Fruit fly (Drosophila melanogaster) whole organism, embryonic: ENCODE measurements around the gene CG31064.
A peak's percentile ranks its signal among the peaks of the same experiment; 100 is the strongest.

Experiments
- Atf3 ChIP-seq: fragments of 200-800 bp; sonication (Bioruptor generic); optimal IDR thresholded peaks from 3 replicates; lab custom pipeline; 2016; ENCODE audit warnings: missing biosample characterization, missing genetic modification characterization
- CG10209 ChIP-seq: fragments of 200-800 bp; sonication (Bioruptor generic); optimal IDR thresholded peaks from 3 replicates; lab custom pipeline; 2017; ENCODE audit warnings: missing biosample characterization, mild to moderate bottlenecking, missing genetic modification characterization, missing genetic modification reagents
- CG10979 ChIP-seq: fragments of 200-800 bp; sonication (Bioruptor generic); optimal IDR thresholded peaks from 2 replicates; lab custom pipeline; 2018; ENCODE audit warnings: missing biosample characterization, mild to moderate bottlenecking, missing genetic modification characterization, moderate library complexity
- CG11456 ChIP-seq: fragments of 200-800 bp; sonication (Bioruptor generic); IDR thresholded peaks from 3 replicates; pipeline ENCODE4 v1.3.6; 2022; ENCODE audit warnings: missing biosample characterization, missing genetic modification characterization
- CG12219 ChIP-seq: fragments of 200-800 bp; sonication (Bioruptor generic); optimal IDR thresholded peaks from 3 replicates; lab custom pipeline; 2018; ENCODE audit warnings: missing biosample characterization, mild to moderate bottlenecking, missing genetic modification characterization
- CG13624 ChIP-seq: fragments of 200-800 bp; sonication (Bioruptor generic); optimal IDR thresholded peaks from 2 replicates; lab custom pipeline; 2016; ENCODE audit warnings: missing biosample characterization, missing genetic modification characterization
- CG15479 ChIP-seq: fragments of 200-800 bp; sonication (Bioruptor generic); optimal IDR thresholded peaks from 3 replicates; lab custom pipeline; 2019; ENCODE audit warnings: missing biosample characterization, mild to moderate bottlenecking, missing genetic modification characterization, moderate library complexity
- CG15514 ChIP-seq: fragments of 200-800 bp; sonication (Bioruptor generic); optimal IDR thresholded peaks from 3 replicates; lab custom pipeline; 2017; ENCODE audit warnings: missing biosample characterization, missing genetic modification characterization, mild to moderate bottlenecking, moderate library complexity, missing genetic modification reagents
- CG17359 ChIP-seq: fragments of 200-800 bp; sonication (Bioruptor generic); optimal IDR thresholded peaks from 3 replicates; lab custom pipeline; 2018; ENCODE audit warnings: missing biosample characterization, mild to moderate bottlenecking, missing genetic modification characterization, moderate library complexity
- CG18764 ChIP-seq: fragments of 200-800 bp; sonication (Bioruptor generic); optimal IDR thresholded peaks from 3 replicates; lab custom pipeline; 2016; ENCODE audit warnings: missing biosample characterization, missing genetic modification characterization
- CG34224 ChIP-seq: fragments of 200-800 bp; sonication (Bioruptor generic); IDR thresholded peaks from 3 replicates; pipeline ENCODE4 v1.3.6; 2022; ENCODE audit warnings: missing biosample characterization, missing genetic modification characterization; ENCODE audit not compliant: partially characterized antibody
- CG43689 ChIP-seq: fragments of 200-800 bp; sonication (Bioruptor generic); IDR thresholded peaks from 2 replicates; pipeline ENCODE4 v1.3.6; 2022; ENCODE audit warnings: missing biosample characterization, missing genetic modification characterization
- CG4854 ChIP-seq: fragments of 200-800 bp; sonication (Bioruptor generic); optimal IDR thresholded peaks from 2 replicates; lab custom pipeline; 2016; ENCODE audit warnings: missing biosample characterization, missing genetic modification characterization, inconsistent platforms
- CG7745 ChIP-seq: fragments of 200-800 bp; sonication (Bioruptor generic); optimal IDR thresholded peaks from 2 replicates; lab custom pipeline; 2018; ENCODE audit warnings: missing biosample characterization, mild to moderate bottlenecking, missing genetic modification characterization, moderate library complexity
- CG9215 ChIP-seq: fragments of 200-800 bp; sonication (Bioruptor generic); IDR thresholded peaks from 2 replicates; pipeline ENCODE4 v1.3.6; 2022; ENCODE audit warnings: missing biosample characterization, missing genetic modification characterization
- CG9727 ChIP-seq: fragments of 200-800 bp; sonication (Bioruptor generic); optimal IDR thresholded peaks from 3 replicates; lab custom pipeline; 2017; ENCODE audit warnings: missing biosample characterization, mild to moderate bottlenecking, missing genetic modification characterization
- D19B ChIP-seq: fragments of 200-800 bp; sonication (Bioruptor generic); optimal IDR thresholded peaks from 2 replicates; lab custom pipeline; 2017; ENCODE audit warnings: missing biosample characterization, mild to moderate bottlenecking, missing genetic modification characterization
- Dp ChIP-seq: fragments of 200-800 bp; sonication (Bioruptor generic); optimal IDR thresholded peaks from 2 replicates; lab custom pipeline; 2018; ENCODE audit warnings: missing biosample characterization, mild to moderate bottlenecking, missing genetic modification characterization, moderate library complexity
- Drgx ChIP-seq: fragments of 200-800 bp; sonication (Bioruptor generic); IDR thresholded peaks from 2 replicates; pipeline ENCODE4 v1.3.6; 2022; ENCODE audit warnings: missing biosample characterization, missing genetic modification characterization
- Elba2 ChIP-seq: fragments of 200-800 bp; sonication (Bioruptor generic); optimal IDR thresholded peaks from 3 replicates; lab custom pipeline; 2016; ENCODE audit warnings: missing biosample characterization, missing genetic modification characterization
- Fer1 ChIP-seq: fragments of 200-800 bp; sonication (Bioruptor generic); optimal IDR thresholded peaks from 2 replicates; lab custom pipeline; 2017; ENCODE audit warnings: missing biosample characterization, mild to moderate bottlenecking, missing genetic modification characterization
- Jarid2 ChIP-seq: fragments of 200-800 bp; sonication (Bioruptor generic); optimal IDR thresholded peaks from 3 replicates; lab custom pipeline; 2017; ENCODE audit warnings: mild to moderate bottlenecking, missing biosample characterization, missing genetic modification reagents, missing genetic modification characterization
- Kr ChIP-seq: fragments of 200-800 bp; sonication (Bioruptor generic); optimal IDR thresholded peaks from 2 replicates; lab custom pipeline; 2017; ENCODE audit warnings: missing biosample characterization, mild to moderate bottlenecking, missing genetic modification characterization
- MBD-R2 ChIP-seq: fragments of 200-800 bp; sonication (Bioruptor generic); IDR thresholded peaks from 2 replicates; pipeline ENCODE4 v1.3.6; 2022; ENCODE audit warnings: missing biosample characterization, missing genetic modification characterization
- Max ChIP-seq: fragments of 200-800 bp; sonication (Bioruptor generic); optimal IDR thresholded peaks from 2 replicates; lab custom pipeline; 2016; ENCODE audit warnings: missing biosample characterization, mild to moderate bottlenecking, missing genetic modification characterization
- Meics ChIP-seq: fragments of 200-800 bp; sonication (Bioruptor generic); optimal IDR thresholded peaks from 2 replicates; lab custom pipeline; 2017; ENCODE audit warnings: missing biosample characterization, mild to moderate bottlenecking, missing genetic modification characterization
- NK7.1 ChIP-seq: fragments of 200-800 bp; sonication (Bioruptor generic); optimal IDR thresholded peaks from 3 replicates; lab custom pipeline; 2016; ENCODE audit warnings: missing biosample characterization, missing genetic modification characterization
- NfI ChIP-seq: fragments of 200-800 bp; sonication (Bioruptor generic); optimal IDR thresholded peaks from 3 replicates; lab custom pipeline; 2018; ENCODE audit warnings: missing biosample characterization, mild to moderate bottlenecking, missing genetic modification characterization, moderate library complexity
- Opbp ChIP-seq: fragments of 200-800 bp; sonication (Bioruptor generic); IDR thresholded peaks from 3 replicates; pipeline ENCODE4 v1.3.6; 2022; ENCODE audit warnings: missing biosample characterization, missing genetic modification characterization; ENCODE audit not compliant: partially characterized antibody
- Ravus ChIP-seq: fragments of 200-800 bp; sonication (Bioruptor generic); IDR thresholded peaks from 2 replicates; pipeline ENCODE4 v1.3.6; 2022; ENCODE audit warnings: missing biosample characterization, missing genetic modification characterization
- Rx ChIP-seq: fragments of 200-800 bp; sonication (Bioruptor generic); IDR thresholded peaks from 2 replicates; pipeline ENCODE4 v1.3.6; 2022; ENCODE audit warnings: missing biosample characterization, missing genetic modification characterization
- Six4 ChIP-seq: fragments of 200-800 bp; sonication (Bioruptor generic); optimal IDR thresholded peaks from 2 replicates; lab custom pipeline; 2016; ENCODE audit warnings: missing biosample characterization, missing genetic modification characterization
- Taf1 ChIP-seq: fragments of 200-800 bp; sonication (Bioruptor generic); IDR thresholded peaks from 2 replicates; pipeline ENCODE4 v1.3.6; 2022; ENCODE audit warnings: missing biosample characterization, missing genetic modification characterization
- Vsx1 ChIP-seq: fragments of 200-800 bp; sonication (Bioruptor generic); optimal IDR thresholded peaks from 2 replicates; lab custom pipeline; 2017; ENCODE audit warnings: missing biosample characterization, mild to moderate bottlenecking, missing genetic modification characterization, missing genetic modification reagents
- YL-1 ChIP-seq: fragments of 200-800 bp; sonication (Bioruptor generic); optimal IDR thresholded peaks from 3 replicates; lab custom pipeline; 2017; ENCODE audit warnings: missing biosample characterization, mild to moderate bottlenecking, missing genetic modification characterization
- ac ChIP-seq: fragments of 200-800 bp; sonication (Bioruptor generic); optimal IDR thresholded peaks from 3 replicates; lab custom pipeline; 2017; ENCODE audit warnings: missing biosample characterization, mild to moderate bottlenecking, missing genetic modification characterization
- crol ChIP-seq: fragments of 200-800 bp; sonication (Bioruptor generic); IDR thresholded peaks from 2 replicates; pipeline ENCODE4 v1.3.6; 2022; ENCODE audit warnings: missing biosample characterization, missing genetic modification characterization
- crp ChIP-seq, 2 experiments: fragments of 200-800 bp; sonication (Bioruptor generic); optimal IDR thresholded peaks; 2 replicates in 1 of 2; 3 replicates in 1 of 2; lab custom pipeline; 2017; ENCODE audit warnings: missing biosample characterization in 2 of 2, missing genetic modification characterization in 2 of 2, mild to moderate bottlenecking in 1 of 2, moderate library complexity in 1 of 2
- dan ChIP-seq: fragments of 200-800 bp; sonication (Bioruptor generic); IDR thresholded peaks from 2 replicates; pipeline ENCODE4 v1.3.6; 2022; ENCODE audit warnings: missing biosample characterization, missing genetic modification characterization
- dimm ChIP-seq: fragments of 200-800 bp; sonication (Bioruptor generic); IDR thresholded peaks from 2 replicates; pipeline ENCODE4 v1.3.6; 2022; ENCODE audit warnings: missing biosample characterization, missing genetic modification characterization
- emc ChIP-seq: fragments of 200-800 bp; sonication (Bioruptor generic); optimal IDR thresholded peaks from 2 replicates; lab custom pipeline; 2016; ENCODE audit warnings: missing biosample characterization, missing genetic modification characterization
- fd102C ChIP-seq: fragments of 200-800 bp; sonication (Bioruptor generic); optimal IDR thresholded peaks from 2 replicates; lab custom pipeline; 2018; ENCODE audit warnings: missing biosample characterization, mild to moderate bottlenecking, missing genetic modification characterization, moderate library complexity
- fd96Cb ChIP-seq: fragments of 200-800 bp; sonication (Bioruptor generic); optimal IDR thresholded peaks from 2 replicates; lab custom pipeline; 2018; ENCODE audit warnings: missing biosample characterization, mild to moderate bottlenecking, missing genetic modification characterization, moderate library complexity
- jigr1 ChIP-seq: fragments of 200-800 bp; sonication (Bioruptor generic); IDR thresholded peaks from 3 replicates; pipeline ENCODE4 v1.3.6; 2022; ENCODE audit warnings: missing biosample characterization, missing genetic modification characterization
- ken ChIP-seq: fragments of 200-800 bp; sonication (Bioruptor generic); IDR thresholded peaks from 3 replicates; pipeline ENCODE4 v1.3.6; 2022; ENCODE audit warnings: missing biosample characterization, missing genetic modification characterization
- pan ChIP-seq, 4 experiments: fragments of >200 bp in 3 of 4; fragments of 200-800 bp in 1 of 4; sonication (Bioruptor generic) in 1 of 4; optimal IDR thresholded peaks in 3 of 4; IDR thresholded peaks in 1 of 4; 2 replicates each; pipeline versions ENCODE4 v1.3.6 to Lab custom; 2017 to 2022; ENCODE audit warnings: missing biosample characterization in 2 of 4, missing genetic modification characterization in 2 of 4, mixed read lengths in 1 of 4
- pum ChIP-seq: fragments of 200-800 bp; sonication (Bioruptor generic); optimal IDR thresholded peaks from 2 replicates; lab custom pipeline; 2016; ENCODE audit warnings: missing biosample characterization, missing genetic modification characterization
- sens-2 ChIP-seq: fragments of 200-800 bp; sonication (Bioruptor generic); IDR thresholded peaks from 2 replicates; pipeline ENCODE4 v1.3.6; 2022; ENCODE audit warnings: missing biosample characterization, missing genetic modification characterization
- seq ChIP-seq: fragments of 200-800 bp; sonication (Bioruptor generic); IDR thresholded peaks from 2 replicates; pipeline ENCODE4 v1.3.6; 2022; ENCODE audit warnings: missing biosample characterization, missing genetic modification characterization
- slp2 ChIP-seq: fragments of 200-800 bp; sonication (Bioruptor generic); optimal IDR thresholded peaks from 2 replicates; lab custom pipeline; 2016; ENCODE audit warnings: missing biosample characterization, missing genetic modification characterization

CG31064 gene

dm6 chr3R:27282286-27282685, 43.4 kb upstream of the CG31064 start, which contains the start of gene mrt (continued):
- TF ChIP-seq NfI (GFP tag; lab: Kevin White, UChicago) (peak; percentile 55), CG10979 (peak; percentile 23), Dp (GFP tag; lab: Kevin White, UChicago) (no peak), seq (0 out of 2 replicates have a peak, but pooled peaks have one; percentile 33), fd96Cb (tag; lab: Kevin White, UChicago) (peak; percentile 38), Fer1 (GFP tag; lab: Kevin White, UChicago) (peak; percentile 46), NK7.1 (GFP tag; lab: Kevin White, UChicago) (no peak), Vsx1 (GFP tag; lab: Kevin White, UChicago) (no peak), dan (no peak), Kr (GFP tag; lab: Kevin White, UChicago) (no peak), CG12219 (GFP tag; lab: Kevin White, UChicago) (no peak), CG7745 (tag; lab: Kevin White, UChicago) (no peak), CG11456 (GFP tag; lab: Robert Waterston, UW) (0 out of 3 replicates have a peak, but pooled peaks have one; percentile 50), MBD-R2 (GFP tag; lab: Robert Waterston, UW) (peak; percentile 28; the same call in 1 of the 2 replicates), Atf3 (no peak), CG4854 (GFP tag; lab: Kevin White, UChicago) (no peak), Ravus (GFP tag; lab: Robert Waterston, UW) (no peak), Six4 (GFP tag; lab: Kevin White, UChicago) (peak; percentile 36), pan (optimal IDR thresholded peaks at IDR 0.05; lab: Kevin White, UChicago) (no peak), pan (GFP tag; optimal IDR thresholded peaks at IDR 0.05 in 1 of 2, IDR thresholded peaks at IDR 0.05 in 1 of 2) (peak in 1 of 2 experiments; percentile 28), emc (no peak), CG34224 (GFP tag; lab: Robert Waterston, UW) (no peak), dimm (GFP tag; lab: Robert Waterston, UW) (no peak), pum (peak; percentile 54), CG43689 (GFP tag; lab: Robert Waterston, UW) (0 out of 2 replicates have a peak, but pooled peaks have one; percentile 9), CG9727 (peak; percentile 52), CG18764 (GFP tag; lab: Kevin White, UChicago) (no peak), Jarid2 (GFP tag; lab: Kevin White, UChicago) (no peak), CG10209 (GFP tag; lab: Kevin White, UChicago) (peak; percentile 18), CG9215 (GFP tag; lab: Robert Waterston, UW) (peak; percentile 40; the same call in 1 of the 2 replicates), jigr1 (GFP tag; lab: Robert Waterston, UW) (no peak), CG17359 (tag; lab: Kevin White, UChicago) (peak; percentile 51), crp (GFP tag; optimal IDR thresholded peaks at IDR 0.05; lab: Kevin White, UChicago) (no peak), D19B (peak; percentile 60), ken (GFP tag; lab: Robert Waterston, UW) (no peak), fd102C (GFP tag; lab: Kevin White, UChicago) (no peak), sens-2 (GFP tag; lab: Robert Waterston, UW) (no peak), Drgx (GFP tag; lab: Robert Waterston, UW) (peak; percentile 56; the same call in 1 of the 2 replicates), Taf1 (GFP tag; lab: Robert Waterston, UW) (no peak), Elba2 (GFP tag; lab: Kevin White, UChicago) (no peak), YL-1 (GFP tag; lab: Kevin White, UChicago) (no peak), CG15514 (GFP tag; lab: Kevin White, UChicago) (peak; percentile 49), CG13624 (GFP tag; lab: Kevin White, UChicago) (peak; percentile 52), Rx (no peak), Meics (GFP tag; lab: Kevin White, UChicago) (peak; percentile 79), Opbp (GFP tag; lab: Robert Waterston, UW) (no peak), slp2 (GFP tag; lab: Kevin White, UChicago) (peak; percentile 19), CG15479 (GFP tag; lab: Kevin White, UChicago) (no peak), crol (GFP tag; lab: Robert Waterston, UW) (no peak), Max (peak; percentile 34), ac (GFP tag; lab: Kevin White, UChicago) (no peak)
